Fruit fly (Drosophila melanogaster): ENCODE results near the gene CG32638.
A peak's percentile ranks its signal among the peaks of the same experiment; 100 is the strongest.

Gene CG32638

DNA sequence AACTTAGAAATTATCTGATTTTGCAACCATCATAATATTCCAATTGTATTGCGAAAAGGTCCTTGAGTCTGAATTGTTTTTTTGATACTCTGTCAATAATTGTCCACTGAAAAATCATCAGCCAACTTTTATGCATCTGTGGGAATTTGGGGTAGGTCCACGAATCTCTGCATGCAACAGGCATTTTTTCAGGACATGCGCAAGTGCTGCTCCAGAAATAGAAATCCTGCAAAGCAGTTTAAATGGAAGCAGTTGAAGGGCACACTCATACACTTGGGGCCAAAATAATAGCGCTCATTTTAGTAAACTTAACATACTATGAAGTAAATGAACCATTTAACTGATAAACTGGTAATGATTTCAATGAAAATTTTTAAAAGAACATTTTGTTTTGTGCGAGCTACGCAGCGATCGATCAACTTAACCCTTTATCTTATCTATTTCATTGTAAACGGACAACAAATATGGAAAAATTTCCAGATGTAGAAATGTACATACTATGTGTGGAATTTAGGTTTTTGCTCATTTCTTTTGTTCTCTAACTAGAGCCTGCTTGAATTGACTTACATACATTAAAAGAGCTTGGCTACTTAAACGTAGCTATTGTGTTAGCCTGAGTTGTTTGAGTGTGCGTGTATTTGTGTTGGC lies 1.7 kb upstream of the CG32638 start (continued):
- TF ChIP-seq HLH4C (GFP tag; IDR thresholded peaks at IDR 0.05; ENCODE audit: partially characterized antibody) (no peak), ken (GFP tag; IDR thresholded peaks at IDR 0.05) (peak; percentile 66; the same call in 1 of the 3 replicates), CG34224 (GFP tag; IDR thresholded peaks at IDR 0.05; ENCODE audit: partially characterized antibody) (no peak), CG7786 (GFP tag; optimal IDR thresholded peaks at IDR 0.05) (peak; percentile 66), Med (GFP tag) (peak; percentile 88), en (GFP tag; optimal IDR thresholded peaks at IDR 0.05) (peak; percentile 52), mirr (GFP tag; optimal IDR thresholded peaks at IDR 0.05) (peak; percentile 61), B-H2 (GFP tag; optimal IDR thresholded peaks at IDR 0.05) (peak; percentile 54), Spps (tag; optimal IDR thresholded peaks at IDR 0.05) (peak; percentile 54), Jarid2 (GFP tag; optimal IDR thresholded peaks at IDR 0.05) (peak; percentile 32), esg (GFP tag; conservative IDR thresholded peaks at IDR 0.05) (peak; percentile 48), CG11696 (GFP tag; IDR thresholded peaks at IDR 0.05) (peak; percentile 91; the same call in 1 of the 2 replicates), MESR4 (GFP tag; optimal IDR thresholded peaks at IDR 0.05) (no peak), Atf3 (GFP tag; optimal IDR thresholded peaks at IDR 0.05) (peak; percentile 24), ind (GFP tag; optimal IDR thresholded peaks at IDR 0.05) (peak; percentile 57), ap (GFP tag; IDR thresholded peaks at IDR 0.05) (0 out of 2 replicates have a peak, but pooled peaks have one; percentile 28), CG30020 (tag; optimal IDR thresholded peaks at IDR 0.05) (peak; percentile 35), Asciz (GFP tag; optimal IDR thresholded peaks at IDR 0.05) (peak; percentile 48), croc (GFP tag; conservative IDR thresholded peaks at IDR 0.05) (peak; percentile 49; the same call in 2 of the 3 replicates), Hmx (GFP tag; optimal IDR thresholded peaks at IDR 0.05) (peak; percentile 25), amos (GFP tag; IDR thresholded peaks at IDR 0.05; ENCODE audit: partially characterized antibody) (no peak), Oli (tag; optimal IDR thresholded peaks at IDR 0.05) (peak; percentile 81), CG15269 (tag; optimal IDR thresholded peaks at IDR 0.05) (peak; percentile 79), peb (GFP tag; IDR thresholded peaks at IDR 0.05) (no peak), CG11247 (GFP tag; IDR thresholded peaks at IDR 0.05) (no peak), CG14014 (GFP tag; IDR thresholded peaks at IDR 0.05) (0 out of 2 replicates have a peak, but pooled peaks have one; percentile 39), CG11456 (GFP tag; IDR thresholded peaks at IDR 0.05) (no peak), Stat92E (GFP tag; optimal IDR thresholded peaks at IDR 0.05) (peak in 1 of 3 experiments; percentile 11), CG32772 (GFP tag; IDR thresholded peaks at IDR 0.05) (peak; percentile 35; the same call in 1 of the 2 replicates), seq (GFP tag; IDR thresholded peaks at IDR 0.05) (0 out of 2 replicates have a peak, but pooled peaks have one; percentile 16), CG12299 (tag; optimal IDR thresholded peaks at IDR 0.05) (no peak), PHDP (tag; optimal IDR thresholded peaks at IDR 0.05) (peak; percentile 75), ATbp (GFP tag; optimal IDR thresholded peaks at IDR 0.05) (peak; percentile 54), CG7963 (GFP tag; IDR thresholded peaks at IDR 0.05; ENCODE audit: partially characterized antibody) (no peak), slp2 (GFP tag; optimal IDR thresholded peaks at IDR 0.05) (peak; percentile 71), CG11504 (tag; optimal IDR thresholded peaks at IDR 0.05) (peak; percentile 85), vnd (GFP tag; IDR thresholded peaks at IDR 0.05; ENCODE audit: partially characterized antibody) (no peak), Ssrp (tag; optimal IDR thresholded peaks at IDR 0.05) (peak; percentile 71), Bteb2 (GFP tag; optimal IDR thresholded peaks at IDR 0.05) (peak; percentile 51), abd-A (tag; optimal IDR thresholded peaks at IDR 0.05) (no peak), bowl (GFP tag; IDR thresholded peaks at IDR 0.05) (no peak), Six4 (GFP tag; optimal IDR thresholded peaks at IDR 0.05) (peak; percentile 61), Opbp (GFP tag; IDR thresholded peaks at IDR 0.05; ENCODE audit: partially characterized antibody) (no peak), CG42726 (GFP tag; IDR thresholded peaks at IDR 0.05; ENCODE audit: partially characterized antibody) (no peak), NFAT (GFP tag; IDR thresholded peaks at IDR 0.05) (no peak), CG2116 (GFP tag; optimal IDR thresholded peaks at IDR 0.05) (peak; percentile 17), CG4360 (GFP tag; IDR thresholded peaks at IDR 0.05) (no peak), Antp (GFP tag; optimal IDR thresholded peaks at IDR 0.05) (peak; percentile 63), H15 (GFP tag; IDR thresholded peaks at IDR 0.05) (no peak)
